Worm (Caenorhabditis elegans) whole organism, late embryonic: ENCODE results near the gene idpp-16.

Experiments
- C08G9.2 ChIP-seq: sonication (generic microtip); optimal IDR thresholded peaks from 2 replicates; lab custom pipeline; 2016; ENCODE audit warnings: mild to moderate bottlenecking, missing genetic modification characterization, moderate library complexity, missing compliant biosample characterization
- F13H6.1 ChIP-seq: sonication (generic microtip); optimal IDR thresholded peaks from 2 replicates; lab custom pipeline; 2016; ENCODE audit warnings: missing genetic modification characterization, missing compliant biosample characterization
- K02D7.2 ChIP-seq: sonication (generic microtip); optimal IDR thresholded peaks from 2 replicates; lab custom pipeline; 2017; ENCODE audit warnings: mild to moderate bottlenecking, missing genetic modification characterization, missing compliant biosample characterization
- T23F11.4 ChIP-seq: fragments of 200-800 bp; sonication (Bioruptor generic); optimal IDR thresholded peaks from 2 replicates; lab custom pipeline; 2018; ENCODE audit warnings: mild to moderate bottlenecking, missing genetic modification characterization, missing compliant biosample characterization
- ahr-1 ChIP-seq: sonication (generic microtip); optimal IDR thresholded peaks from 2 replicates; lab custom pipeline; 2016; ENCODE audit warnings: missing genetic modification characterization, missing compliant biosample characterization
- ceh-14 ChIP-seq: sonication (generic microtip); optimal IDR thresholded peaks from 2 replicates; lab custom pipeline; 2016; ENCODE audit warnings: missing genotype, missing genetic modification characterization, missing compliant biosample characterization
- ceh-18 ChIP-seq: sonication (generic microtip); optimal IDR thresholded peaks from 2 replicates; lab custom pipeline; 2016; ENCODE audit warnings: missing genetic modification characterization, missing compliant biosample characterization
- ceh-19 ChIP-seq: fragments of 200-800 bp; sonication (Bioruptor generic); optimal IDR thresholded peaks from 2 replicates; lab custom pipeline; 2018; ENCODE audit warnings: mild to moderate bottlenecking, missing genetic modification characterization, missing compliant biosample characterization
- ceh-2 ChIP-seq: sonication (generic microtip); optimal IDR thresholded peaks from 2 replicates; lab custom pipeline; 2016; ENCODE audit warnings: missing genotype, missing genetic modification characterization, missing compliant biosample characterization
- ceh-22 ChIP-seq: sonication (generic microtip); optimal IDR thresholded peaks from 2 replicates; lab custom pipeline; 2017; ENCODE audit warnings: missing biosample characterization, missing genetic modification characterization
- ceh-24 ChIP-seq: sonication (generic microtip); optimal IDR thresholded peaks from 2 replicates; lab custom pipeline; 2016; ENCODE audit warnings: mild to moderate bottlenecking, missing genetic modification characterization, missing compliant biosample characterization
- ceh-45 ChIP-seq: fragments of 200-800 bp; sonication (Bioruptor generic); IDR thresholded peaks from 2 replicates; pipeline ENCODE4 v1.3.6; 2022; ENCODE audit warnings: missing genetic modification reagents, missing genetic modification characterization, missing compliant biosample characterization
- che-1 ChIP-seq: sonication (generic microtip); optimal IDR thresholded peaks from 2 replicates; lab custom pipeline; 2016; ENCODE audit warnings: mild to moderate bottlenecking, missing genetic modification characterization, missing compliant biosample characterization
- dmd-4 ChIP-seq: sonication (generic microtip); optimal IDR thresholded peaks from 2 replicates; lab custom pipeline; 2016; ENCODE audit warnings: borderline replicate concordance, missing genetic modification characterization, missing compliant biosample characterization
- dve-1 ChIP-seq: sonication (generic microtip); optimal IDR thresholded peaks from 2 replicates; lab custom pipeline; 2017; ENCODE audit warnings: antibody characterized with exemption, mild to moderate bottlenecking, missing genetic modification characterization, missing compliant biosample characterization
- elt-2 ChIP-seq: sonication (generic microtip); optimal IDR thresholded peaks from 2 replicates; lab custom pipeline; 2016; ENCODE audit warnings: missing genetic modification reagents, missing genetic modification characterization, missing compliant biosample characterization
- fkh-10 ChIP-seq: fragments of 150-350 bp; optimal IDR thresholded peaks from 2 replicates; lab custom pipeline; 2014; ENCODE audit warnings: missing biosample characterization, missing genetic modification reagents, missing genetic modification characterization
- gmeb-2 ChIP-seq: sonication (generic microtip); optimal IDR thresholded peaks from 2 replicates; lab custom pipeline; 2016; ENCODE audit warnings: missing genetic modification characterization, inconsistent platforms, missing compliant biosample characterization
- hlh-15 ChIP-seq: sonication (generic microtip); optimal IDR thresholded peaks from 2 replicates; lab custom pipeline; 2016; ENCODE audit warnings: missing genetic modification characterization, missing compliant biosample characterization
- hlh-30 ChIP-seq: sonication (generic microtip); optimal IDR thresholded peaks from 2 replicates; lab custom pipeline; 2017; ENCODE audit warnings: antibody characterized with exemption, missing genetic modification characterization, missing compliant biosample characterization; ENCODE audit not compliant: insufficient read depth
- lim-6 ChIP-seq: sonication (generic microtip); optimal IDR thresholded peaks from 2 replicates; lab custom pipeline; 2016; ENCODE audit warnings: missing genetic modification characterization, missing compliant biosample characterization
- madf-2 ChIP-seq: sonication (generic microtip); optimal IDR thresholded peaks from 2 replicates; lab custom pipeline; 2017; ENCODE audit warnings: missing genetic modification characterization, missing compliant biosample characterization
- nhr-11 ChIP-seq: fragments of 150-350 bp; optimal IDR thresholded peaks from 2 replicates; lab custom pipeline; 2014; ENCODE audit warnings: missing biosample characterization, missing genetic modification characterization
- pax-1 ChIP-seq: fragments of 150-350 bp; optimal IDR thresholded peaks from 2 replicates; lab custom pipeline; 2014; ENCODE audit warnings: missing biosample characterization, missing genetic modification characterization
- pha-2 ChIP-seq: sonication (generic microtip); optimal IDR thresholded peaks from 2 replicates; lab custom pipeline; 2017; ENCODE audit warnings: mild to moderate bottlenecking, missing genetic modification characterization, missing compliant biosample characterization
- pqm-1 ChIP-seq: sonication (generic microtip); optimal IDR thresholded peaks from 2 replicates; lab custom pipeline; 2016; ENCODE audit warnings: missing genetic modification characterization, missing compliant biosample characterization
- pros-1 ChIP-seq: fragments of 150-350 bp; optimal IDR thresholded peaks from 2 replicates; lab custom pipeline; 2014; ENCODE audit warnings: missing biosample characterization, missing genetic modification reagents, missing genetic modification characterization
- rnt-1 ChIP-seq: sonication (generic microtip); optimal IDR thresholded peaks from 2 replicates; lab custom pipeline; 2016; ENCODE audit warnings: missing genetic modification characterization, missing compliant biosample characterization
- syd-9 ChIP-seq: sonication (generic microtip); optimal IDR thresholded peaks from 2 replicates; lab custom pipeline; 2016; ENCODE audit warnings: mild to moderate bottlenecking, missing genetic modification characterization, moderate library complexity, missing compliant biosample characterization
- unc-3 ChIP-seq, 2 experiments: fragments of 200-800 bp in 1 of 2; sonication (Bioruptor generic) in 1 of 2; sonication (generic microtip) in 1 of 2; conservative IDR thresholded peaks in 1 of 2; optimal IDR thresholded peaks in 1 of 2; 2 replicates each; pipeline versions ENCODE4 v1.3.6 to Lab custom; 2016 to 2022; ENCODE audit warnings: missing compliant biosample characterization in 2 of 2, missing genetic modification characterization in 2 of 2, missing genetic modification reagents in 1 of 2
- unc-55 ChIP-seq: sonication (generic microtip); optimal IDR thresholded peaks from 2 replicates; lab custom pipeline; 2017; ENCODE audit warnings: missing biosample characterization, missing genetic modification reagents, missing genetic modification characterization
- unc-86 ChIP-seq: sonication (generic microtip); optimal IDR thresholded peaks from 2 replicates; lab custom pipeline; 2016; ENCODE audit warnings: missing genetic modification characterization, missing compliant biosample characterization
- zip-5 ChIP-seq: sonication (generic microtip); optimal IDR thresholded peaks from 2 replicates; lab custom pipeline; 2016; ENCODE audit warnings: missing genetic modification characterization, missing compliant biosample characterization
- ztf-16 ChIP-seq: sonication (generic microtip); optimal IDR thresholded peaks from 2 replicates; lab custom pipeline; 2017; ENCODE audit warnings: missing genetic modification characterization, missing compliant biosample characterization

Gene idpp-16

DNA sequence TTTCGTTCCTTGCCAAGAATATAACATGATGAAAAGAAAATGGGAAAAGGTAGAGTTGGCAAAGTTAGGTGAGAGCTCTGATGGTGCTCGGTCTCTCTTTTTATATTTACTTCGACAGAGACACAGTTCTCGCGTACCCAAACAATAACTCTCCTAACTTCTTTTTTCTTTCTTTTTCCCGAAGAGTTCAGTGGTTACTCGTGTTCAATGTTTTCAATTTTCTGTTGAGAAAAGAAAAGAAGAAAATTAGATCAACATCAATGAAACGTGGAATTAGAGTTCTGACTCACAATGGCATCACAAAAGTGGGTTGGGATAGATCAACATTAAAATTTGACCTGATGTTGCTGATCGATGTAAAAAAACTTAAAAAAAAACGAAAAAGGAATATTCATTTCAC, at the start of gene idpp-16:
TSS of gene idpp-16 (minus strand) at position 101 of the 400 bp plus-strand sequence.
- TF ChIP-seq madf-2 (tag; lab: Kevin White, UChicago) (no peak), elt-2 (tag; lab: Kevin White, UChicago) (no peak), lim-6 (tag; lab: Kevin White, UChicago) (no peak), K02D7.2 (tag; lab: Kevin White, UChicago) (no peak), ceh-22 (no peak), unc-55 (GFP tag; lab: Kevin White, UChicago) (no peak), fkh-10 (GFP tag; lab: Kevin White, UChicago) (no peak), C08G9.2 (tag; lab: Kevin White, UChicago) (no peak), zip-5 (tag; lab: Kevin White, UChicago) (no peak), pax-1 (tag; lab: Kevin White, UChicago) (no peak), ceh-45 (GFP tag; lab: Robert Waterston, UW) (no peak), pros-1 (tag; lab: Kevin White, UChicago) (no peak), pha-2 (tag; lab: Kevin White, UChicago) (no peak), unc-3 (GFP tag; conservative IDR thresholded peaks at IDR 0.05; lab: Robert Waterston, UW) (no peak), unc-3 (tag; optimal IDR thresholded peaks at IDR 0.05; lab: Kevin White, UChicago) (no peak), ceh-24 (no peak), ceh-2 (tag; lab: Kevin White, UChicago) (no peak), hlh-15 (tag; lab: Kevin White, UChicago) (no peak), pqm-1 (tag; lab: Kevin White, UChicago) (no peak)

DNA sequence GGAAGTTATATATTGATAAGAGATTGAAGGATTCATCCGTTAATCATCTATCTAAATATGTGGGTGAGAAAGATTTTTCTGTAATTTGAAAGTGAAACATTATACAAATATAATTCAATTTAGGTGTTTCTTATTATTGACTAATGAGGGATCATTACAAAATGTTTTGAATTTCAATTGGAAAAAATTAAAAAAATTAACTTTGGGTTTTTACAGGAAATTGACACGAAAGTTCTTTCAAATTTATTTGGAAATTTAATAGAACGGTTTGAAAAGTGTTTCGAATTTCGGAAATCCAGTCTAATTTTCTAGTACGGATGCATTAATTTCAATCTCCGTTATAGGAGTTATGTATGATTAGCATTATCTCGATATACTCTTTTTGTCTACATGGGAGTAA, 46.8 kb upstream of the idpp-16 start:
- TF ChIP-seq unc-3 (GFP tag; conservative IDR thresholded peaks at IDR 0.05; lab: Robert Waterston, UW) (no peak), unc-3 (tag; optimal IDR thresholded peaks at IDR 0.05; lab: Kevin White, UChicago) (no peak), zip-5 (tag; lab: Kevin White, UChicago) (no peak), gmeb-2 (tag; lab: Kevin White, UChicago) (no peak), pax-1 (tag; lab: Kevin White, UChicago) (no peak), fkh-10 (GFP tag; lab: Kevin White, UChicago) (no peak), nhr-11 (tag; lab: Kevin White, UChicago) (no peak), syd-9 (tag; lab: Kevin White, UChicago) (no peak), dmd-4 (no peak), unc-86 (tag; lab: Kevin White, UChicago) (no peak), hlh-30 (tag; lab: Kevin White, UChicago) (no peak), ahr-1 (tag; lab: Kevin White, UChicago) (no peak), che-1 (tag; lab: Kevin White, UChicago) (no peak), F13H6.1 (no peak), ztf-16 (no peak), dve-1 (tag; lab: Kevin White, UChicago) (no peak), rnt-1 (tag; lab: Kevin White, UChicago) (no peak), pha-2 (tag; lab: Kevin White, UChicago) (no peak), ceh-19 (GFP tag; lab: Kevin White, UChicago) (no peak)

ce11 chrV:11650720-11651119, 44.4 kb upstream of the idpp-16 start, which contains the start of gene zip-10:
zip-10 (minus strand) TSS chrV:11650762.
- TF ChIP-seq ceh-14 (tag; lab: Kevin White, UChicago) (no peak), C08G9.2 (tag; lab: Kevin White, UChicago) (no peak), K02D7.2 (tag; lab: Kevin White, UChicago) (no peak), ztf-16 (no peak)

ce11 chrV:11649254-11649653, 42.9 kb upstream of the idpp-16 start:
- TF ChIP-seq ceh-18 (tag; lab: Kevin White, UChicago) (no peak), T23F11.4 (GFP tag; lab: Kevin White, UChicago) (no peak)
